Fruit fly (Drosophila melanogaster) whole organism, adult: ENCODE results near the gene CG15539.
A peak's percentile ranks its signal among the peaks of the same experiment; 100 is the strongest.

Experiments used
- CG11617 ChIP-seq: fragments of 200-800 bp; sonication (Bioruptor generic); optimal IDR thresholded peaks from 2 replicates; lab custom pipeline; 2017; ENCODE audit warnings: mild to moderate bottlenecking, missing biosample characterization, missing genetic modification reagents, missing genetic modification characterization
- CG12768 ChIP-seq: fragments of 200-800 bp; sonication (Bioruptor generic); optimal IDR thresholded peaks from 2 replicates; lab custom pipeline; 2017; ENCODE audit warnings: missing biosample characterization, missing genetic modification characterization, mild to moderate bottlenecking, moderate library complexity, missing genetic modification reagents
- CG14711 ChIP-seq: fragments of 200-800 bp; sonication (Bioruptor generic); optimal IDR thresholded peaks from 2 replicates; lab custom pipeline; 2018; ENCODE audit warnings: missing biosample characterization, mild to moderate bottlenecking, missing genetic modification characterization, moderate library complexity
- CG1620 ChIP-seq: fragments of 200-800 bp; sonication (Bioruptor generic); optimal IDR thresholded peaks from 2 replicates; lab custom pipeline; 2016; ENCODE audit warnings: missing biosample characterization, missing genetic modification characterization
- CG33017 ChIP-seq: fragments of 200-800 bp; sonication (Bioruptor generic); optimal IDR thresholded peaks from 2 replicates; lab custom pipeline; 2018; ENCODE audit warnings: missing biosample characterization, mild to moderate bottlenecking, missing genetic modification characterization, moderate library complexity
- CG5204 ChIP-seq: fragments of 200-800 bp; sonication (Bioruptor generic); optimal IDR thresholded peaks from 2 replicates; lab custom pipeline; 2016; ENCODE audit warnings: missing biosample characterization, missing genetic modification characterization
- CG7045 ChIP-seq: fragments of 200-800 bp; sonication (Bioruptor generic); optimal IDR thresholded peaks from 2 replicates; lab custom pipeline; 2017; ENCODE audit warnings: missing biosample characterization, mild to moderate bottlenecking, missing genetic modification characterization
- CG7101 ChIP-seq: fragments of 200-800 bp; sonication (Bioruptor generic); optimal IDR thresholded peaks from 2 replicates; lab custom pipeline; 2018; ENCODE audit warnings: missing biosample characterization, mild to moderate bottlenecking, missing genetic modification characterization, moderate library complexity
- Crg-1 ChIP-seq: fragments of 200-800 bp; sonication (Bioruptor generic); optimal IDR thresholded peaks from 2 replicates; lab custom pipeline; 2016; ENCODE audit warnings: missing biosample characterization, missing genetic modification characterization
- Hr96 ChIP-seq: fragments of 200-800 bp; sonication (Bioruptor generic); optimal IDR thresholded peaks from 2 replicates; lab custom pipeline; 2016; ENCODE audit warnings: missing biosample characterization, missing genetic modification characterization
- Mnt ChIP-seq: fragments of 200-800 bp; sonication (Bioruptor generic); optimal IDR thresholded peaks from 2 replicates; lab custom pipeline; 2016; ENCODE audit warnings: missing biosample characterization, mild to moderate bottlenecking, missing genetic modification characterization
- bab1 ChIP-seq: fragments of 200-800 bp; sonication (Bioruptor generic); optimal IDR thresholded peaks from 3 replicates; lab custom pipeline; 2019; ENCODE audit warnings: missing biosample characterization, mild to moderate bottlenecking, missing genetic modification characterization, moderate library complexity
- cic ChIP-seq: fragments of 200-800 bp; sonication (Bioruptor generic); optimal IDR thresholded peaks from 2 replicates; lab custom pipeline; 2017; ENCODE audit warnings: missing biosample characterization, mild to moderate bottlenecking, missing genetic modification characterization, moderate library complexity
- cnc ChIP-seq, 2 experiments: fragments of >200 bp; optimal IDR thresholded peaks; 2 replicates each; lab custom pipeline; 2017
- kay ChIP-seq: fragments of 200-800 bp; sonication (Bioruptor generic); peaks from one replicate; lab custom pipeline; 2016; ENCODE audit warnings: missing biosample characterization, missing genetic modification characterization, borderline replicate concordance
- ovo ChIP-seq: fragments of 200-800 bp; sonication (Bioruptor generic); optimal IDR thresholded peaks from 2 replicates; lab custom pipeline; 2016; ENCODE audit warnings: missing biosample characterization, missing genetic modification characterization
- pad ChIP-seq: fragments of 200-800 bp; sonication (Bioruptor generic); optimal IDR thresholded peaks from 3 replicates; lab custom pipeline; 2017; ENCODE audit warnings: missing biosample characterization, missing genetic modification characterization, mild to moderate bottlenecking, moderate library complexity, missing genetic modification reagents
- tj ChIP-seq: fragments of 200-800 bp; sonication (Bioruptor generic); optimal IDR thresholded peaks from 3 replicates; lab custom pipeline; 2017; ENCODE audit warnings: missing biosample characterization, mild to moderate bottlenecking, missing genetic modification characterization, moderate library complexity
- toe ChIP-seq: fragments of 200-800 bp; sonication (Bioruptor generic); optimal IDR thresholded peaks from 2 replicates; lab custom pipeline; 2016; ENCODE audit warnings: missing biosample characterization, missing genetic modification characterization

The CG15539 gene

DNA sequence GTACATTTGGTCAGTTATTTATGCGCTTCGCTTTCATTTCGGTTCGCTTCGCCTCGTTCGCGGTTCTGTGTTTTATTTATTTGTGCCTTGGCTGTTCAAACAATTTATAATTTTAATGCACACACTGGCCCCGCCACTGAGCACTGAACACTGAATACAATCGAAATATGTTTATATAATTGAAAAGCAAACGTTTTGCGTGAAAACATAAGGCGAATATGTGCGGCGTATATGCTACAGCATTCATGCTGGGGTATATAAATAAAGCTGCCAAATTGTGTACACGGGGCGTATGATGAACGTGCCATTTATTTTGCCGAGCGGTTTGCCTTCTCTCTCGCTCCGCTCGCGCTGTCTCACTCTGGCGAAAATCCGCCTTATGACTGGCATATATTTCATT is 31.1 kb downstream of the CG15539 start:
- no peak for TF ChIP-seq CG5204 (GFP tag; lab: Kevin White, UChicago)

- peak; percentile 38 for TF ChIP-seq CG5204 (GFP tag; lab: Kevin White, UChicago)
- no peak for TF ChIP-seq bab1 (GFP tag; lab: Kevin White, UChicago)
- no peak for TF ChIP-seq cic (GFP tag; lab: Kevin White, UChicago)
- TF ChIP-seq CG1620 (GFP tag; lab: Kevin White, UChicago): no peak
- TF ChIP-seq pad (GFP tag; lab: Kevin White, UChicago): no peak
- peak; percentile 37 for TF ChIP-seq toe
- TF ChIP-seq tj (GFP tag; lab: Kevin White, UChicago): no peak
- TF ChIP-seq kay (GFP tag; lab: Kevin White, UChicago): no peak
- no peak for TF ChIP-seq cnc (optimal IDR thresholded peaks at IDR 0.05; lab: Kevin White, UChicago)
- TF ChIP-seq Crg-1 (GFP tag; lab: Kevin White, UChicago): no peak
- peak; percentile 44 for TF ChIP-seq CG14711
- TF ChIP-seq CG7045: peak; percentile 62
- peak; percentile 20 for TF ChIP-seq CG33017 (tag; lab: Kevin White, UChicago)
- TF ChIP-seq CG7101 (tag; lab: Kevin White, UChicago): peak; percentile 24
- no peak for TF ChIP-seq ovo (GFP tag; lab: Kevin White, UChicago)
- TF ChIP-seq Hr96 (GFP tag; lab: Kevin White, UChicago): peak; percentile 44
- no peak for TF ChIP-seq Mnt
- TF ChIP-seq CG12768 (GFP tag; lab: Kevin White, UChicago): peak; percentile 38
These were observed 34.4 kb downstream of the CG15539 start for dm6 chr3R:30540196-30540595.

dm6 chr3R:30541469-30541868 is 35.7 kb downstream of the CG15539 start:
- TF ChIP-seq cic (GFP tag; lab: Kevin White, UChicago): no peak
- no peak for TF ChIP-seq Crg-1 (GFP tag; lab: Kevin White, UChicago)
- TF ChIP-seq CG14711: no peak
- TF ChIP-seq pad (GFP tag; lab: Kevin White, UChicago): no peak
- TF ChIP-seq Hr96 (GFP tag; lab: Kevin White, UChicago): no peak
- TF ChIP-seq Mnt: no peak
- TF ChIP-seq cnc (optimal IDR thresholded peaks at IDR 0.05; lab: Kevin White, UChicago): no peak

- TF ChIP-seq Hr96 (GFP tag; lab: Kevin White, UChicago) (no peak), CG11617 (GFP tag; lab: Kevin White, UChicago) (no peak), CG12768 (GFP tag; lab: Kevin White, UChicago) (no peak), Mnt (no peak), toe (no peak), kay (GFP tag; lab: Kevin White, UChicago) (no peak), tj (GFP tag; lab: Kevin White, UChicago) (no peak), CG7045 (no peak)
These were observed 39.2 kb downstream of the CG15539 start for dm6 chr3R:30544974-30545373.

- TF ChIP-seq pad (GFP tag; lab: Kevin White, UChicago): no peak
- TF ChIP-seq CG5204 (GFP tag; lab: Kevin White, UChicago): no peak
- no peak for TF ChIP-seq CG11617 (GFP tag; lab: Kevin White, UChicago)
- TF ChIP-seq kay (GFP tag; lab: Kevin White, UChicago): no peak
- TF ChIP-seq toe: no peak
- no peak for TF ChIP-seq CG7045
- no peak for TF ChIP-seq CG14711
- no peak for TF ChIP-seq bab1 (GFP tag; lab: Kevin White, UChicago)
These were observed 44.3 kb downstream of the CG15539 start for dm6 chr3R:30550044-30550443.

DNA sequence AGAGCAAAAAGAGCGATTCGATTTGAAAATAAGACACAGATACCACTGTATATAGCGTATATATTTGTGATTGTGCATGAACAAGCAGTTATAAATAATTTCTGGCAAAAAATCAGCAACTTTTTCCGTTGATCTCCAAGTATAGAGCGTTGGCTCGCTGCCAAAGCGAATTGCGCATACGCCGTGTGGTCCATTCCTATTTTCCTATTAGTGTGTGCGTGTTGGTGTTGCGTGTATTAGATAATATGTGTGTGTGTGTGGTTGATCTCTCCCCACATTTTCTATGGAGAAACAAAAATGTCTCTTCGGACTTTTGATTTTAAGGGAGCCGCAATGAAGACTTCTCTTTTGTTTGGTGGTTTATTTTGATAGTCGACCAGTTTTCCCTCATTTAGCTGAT is 46.8 kb downstream of the CG15539 start:
- TF ChIP-seq cnc (optimal IDR thresholded peaks at IDR 0.05; lab: Kevin White, UChicago): no peak
- TF ChIP-seq CG14711: no peak
- TF ChIP-seq ovo (GFP tag; lab: Kevin White, UChicago): no peak
- no peak for TF ChIP-seq CG12768 (GFP tag; lab: Kevin White, UChicago)
- no peak for TF ChIP-seq cic (GFP tag; lab: Kevin White, UChicago)
- TF ChIP-seq bab1 (GFP tag; lab: Kevin White, UChicago): no peak
- no peak for TF ChIP-seq kay (GFP tag; lab: Kevin White, UChicago)
- TF ChIP-seq CG7045: no peak
- TF ChIP-seq CG33017 (tag; lab: Kevin White, UChicago): no peak
